Worm (Caenorhabditis elegans): ENCODE data around the gene ttb-1.

ttb-1 gene

ce11 chrV:156044-156869 is at the start of gene ttb-1:
Gene ttb-1, plus strand, starts transcription at chrV:156819.
- no peak for TF ChIP-seq snpc-4 (tag; optimal IDR thresholded peaks at IDR 0.05)
- TF ChIP-seq fos-1 (tag; optimal IDR thresholded peaks at IDR 0.05): peak; percentile 51
- peak; percentile 46 to 95 for TF ChIP-seq efl-1 (optimal IDR thresholded peaks at IDR 0.05)
- peak; percentile 97 to 99 for TF ChIP-seq efl-1 (GFP tag; optimal IDR thresholded peaks at IDR 0.05 in 1 of 2)
- TF ChIP-seq efl-3 (GFP tag; optimal IDR thresholded peaks at IDR 0.05): no peak
- TF ChIP-seq fkh-10 (GFP tag; optimal IDR thresholded peaks at IDR 0.05): no peak
- TF ChIP-seq grh-1 (GFP tag; IDR thresholded peaks at IDR 0.05): no peak
- TF ChIP-seq sup-37 (GFP tag; optimal IDR thresholded peaks at IDR 0.05): no peak
- peak in 1 of 2 experiments; percentile 43 for TF ChIP-seq mdl-1 (tag; optimal IDR thresholded peaks at IDR 0.05)
- no peak for TF ChIP-seq pax-3 (tag; optimal IDR thresholded peaks at IDR 0.05)
- TF ChIP-seq nhr-28 (tag; optimal IDR thresholded peaks at IDR 0.05): no peak
- TF ChIP-seq vab-15 (tag; optimal IDR thresholded peaks at IDR 0.05): no peak
- no peak for TF ChIP-seq unc-30 (tag; optimal IDR thresholded peaks at IDR 0.05)
- TF ChIP-seq sox-4 (tag; optimal IDR thresholded peaks at IDR 0.05): no peak
- TF ChIP-seq skn-1 (tag; optimal IDR thresholded peaks at IDR 0.05): peak; percentile 59
- no peak for TF ChIP-seq lir-3 (tag; optimal IDR thresholded peaks at IDR 0.05; ENCODE audit: poor library complexity)
- peak; percentile 38 for TF ChIP-seq unc-86 (tag; optimal IDR thresholded peaks at IDR 0.05)
- TF ChIP-seq F16B12.6 (tag; optimal IDR thresholded peaks at IDR 0.05): peak; percentile 63
- peak; percentile 70 for TF ChIP-seq nhr-85 (tag)
- TF ChIP-seq nhr-76 (tag; optimal IDR thresholded peaks at IDR 0.05): no peak
- no peak for TF ChIP-seq ceh-63 (GFP tag; optimal IDR thresholded peaks at IDR 0.05)
- TF ChIP-seq nhr-237 (tag; optimal IDR thresholded peaks at IDR 0.05): no peak
- TF ChIP-seq ets-5 (GFP tag; IDR thresholded peaks at IDR 0.05): no peak
- peak; percentile 33 for TF ChIP-seq nhr-90 (tag; optimal IDR thresholded peaks at IDR 0.05; ENCODE audit: poor library complexity)
- TF ChIP-seq snu-23 (GFP tag; optimal IDR thresholded peaks at IDR 0.05): peak; percentile 70
- no peak for TF ChIP-seq C04F5.9 (tag; optimal IDR thresholded peaks at IDR 0.05)
- peak; percentile 26 for TF ChIP-seq lin-15B (tag; optimal IDR thresholded peaks at IDR 0.05)
- TF ChIP-seq ama-1 (optimal IDR thresholded peaks at IDR 0.05): no peak
- TF ChIP-seq Y116A8C.19 (tag; optimal IDR thresholded peaks at IDR 0.05; ENCODE audit: borderline replicate concordance): no peak
- peak; percentile 72 for TF ChIP-seq ceh-90 (tag; optimal IDR thresholded peaks at IDR 0.05)
- TF ChIP-seq lin-35 (GFP tag; optimal IDR thresholded peaks at IDR 0.05): peak; percentile 95 to 98
- no peak for TF ChIP-seq aha-1 (tag; optimal IDR thresholded peaks at IDR 0.05)
- TF ChIP-seq ceh-82 (tag; optimal IDR thresholded peaks at IDR 0.05): peak; percentile 31 to 53 (median 51)
- TF ChIP-seq tbx-2 (tag; optimal IDR thresholded peaks at IDR 0.05): peak; percentile 48
- peak; percentile 68 for TF ChIP-seq irx-1 (tag; optimal IDR thresholded peaks at IDR 0.05)
- peak; percentile 27; the same call in 1 of the 2 replicates for TF ChIP-seq nhr-19 (GFP tag; conservative IDR thresholded peaks at IDR 0.05)
- 0 out of 2 replicates have a peak, but pooled peaks have one; percentile 32 for TF ChIP-seq unc-98 (GFP tag; IDR thresholded peaks at IDR 0.05)
- TF ChIP-seq unc-62 (GFP tag; optimal IDR thresholded peaks at IDR 0.05): no peak
- no peak for TF ChIP-seq egl-27 (tag; optimal IDR thresholded peaks at IDR 0.05)
- no peak for TF ChIP-seq lin-13 (GFP tag; optimal IDR thresholded peaks at IDR 0.05)
- TF ChIP-seq lsy-2 (tag; optimal IDR thresholded peaks at IDR 0.05): peak; percentile 59 to 84
- TF ChIP-seq pag-3 (tag; optimal IDR thresholded peaks at IDR 0.05; ENCODE audit: borderline replicate concordance, insufficient read depth): no peak
- TF ChIP-seq ceh-88 (GFP tag; IDR thresholded peaks at IDR 0.05): no peak
- TF ChIP-seq sptf-1 (tag; optimal IDR thresholded peaks at IDR 0.05): no peak
- peak; percentile 52 for TF ChIP-seq xbp-1 (tag; optimal IDR thresholded peaks at IDR 0.05)
- TF ChIP-seq lin-39 (tag; optimal IDR thresholded peaks at IDR 0.05): no peak
- peak; percentile 15; the same call in 1 of the 2 replicates for TF ChIP-seq isw-1 (GFP tag; IDR thresholded peaks at IDR 0.05)
- TF ChIP-seq elt-3 (tag; optimal IDR thresholded peaks at IDR 0.05): peak in 2 of 6 experiments; percentile 11 to 19
- no peak for TF ChIP-seq elt-2 (tag; optimal IDR thresholded peaks at IDR 0.05)
- peak; percentile 74 for TF ChIP-seq nhr-71 (tag; optimal IDR thresholded peaks at IDR 0.05)
- peak; percentile 55 for TF ChIP-seq mep-1 (tag; optimal IDR thresholded peaks at IDR 0.05)
- TF ChIP-seq mab-9 (GFP tag; IDR thresholded peaks at IDR 0.05): no peak

All from whole organism, L1 larva.